Fruit fly (Drosophila melanogaster) whole organism: Measurements from ENCODE around the gene Ent3.

Experiments used
- CG8478 ChIP-seq: fragments of >200 bp; optimal IDR thresholded peaks from 2 replicates; lab custom pipeline; 2018; ENCODE audit warnings: inconsistent platforms
- Dll ChIP-seq: fragments of >200 bp; optimal IDR thresholded peaks from 2 replicates; lab custom pipeline; 2017
- EcR ChIP-seq, 2 experiments: fragments of >200 bp; optimal IDR thresholded peaks; 2 replicates each; lab custom pipeline; 2017; ENCODE audit warnings: missing biosample characterization in 2 of 2, missing genetic modification characterization in 2 of 2, missing genetic modification reagents in 2 of 2

dm6 chr3L:12843056-12843799 is 10.2 kb upstream of the Ent3 start, which contains the start of gene nebu:
- no peak for TF ChIP-seq Dll (lab: Kevin White, UChicago)
- TF ChIP-seq EcR (GFP tag; optimal IDR thresholded peaks at IDR 0.05; lab: Kevin White, UChicago): no peak
- no peak for TF ChIP-seq CG8478
